Fruit fly (Drosophila melanogaster) whole organism, embryonic: ENCODE measurements around the gene ova.

Experiments used
- CG10209 ChIP-seq: fragments of 200-800 bp; sonication (Bioruptor generic); optimal IDR thresholded peaks from 3 replicates; lab custom pipeline; 2017; ENCODE audit warnings: missing biosample characterization, mild to moderate bottlenecking, missing genetic modification characterization, missing genetic modification reagents
- CG10267 ChIP-seq: fragments of 200-800 bp; sonication (Bioruptor generic); optimal IDR thresholded peaks from 2 replicates; lab custom pipeline; 2018; ENCODE audit warnings: missing biosample characterization, mild to moderate bottlenecking, missing genetic modification characterization, moderate library complexity
- CG10431 ChIP-seq: fragments of 200-800 bp; sonication (Bioruptor generic); optimal IDR thresholded peaks from 3 replicates; lab custom pipeline; 2018; ENCODE audit warnings: missing biosample characterization, mild to moderate bottlenecking, missing genetic modification characterization
- CG10959 ChIP-seq: fragments of 200-800 bp; sonication (Bioruptor generic); IDR thresholded peaks from 2 replicates; pipeline ENCODE4 v1.3.6; 2022; ENCODE audit warnings: missing biosample characterization, missing genetic modification characterization
- CG11695 ChIP-seq: fragments of 200-800 bp; sonication (Bioruptor generic); IDR thresholded peaks from 3 replicates; pipeline ENCODE4 v1.3.6; 2022; ENCODE audit warnings: missing biosample characterization, missing genetic modification characterization
- CG12659 ChIP-seq: fragments of 200-800 bp; sonication (Bioruptor generic); optimal IDR thresholded peaks from 3 replicates; lab custom pipeline; 2017; ENCODE audit warnings: mild to moderate bottlenecking, missing biosample characterization, missing genetic modification reagents, missing genetic modification characterization
- CG14014 ChIP-seq: fragments of 200-800 bp; sonication (Bioruptor generic); IDR thresholded peaks from 2 replicates; pipeline ENCODE4 v1.3.6; 2022; ENCODE audit warnings: missing biosample characterization, missing genetic modification characterization
- CG14860 ChIP-seq: fragments of 200-800 bp; sonication (Bioruptor generic); IDR thresholded peaks from 3 replicates; pipeline ENCODE4 v1.3.6; 2022; ENCODE audit warnings: missing biosample characterization, missing genetic modification characterization; ENCODE audit not compliant: partially characterized antibody
- CG15479 ChIP-seq: fragments of 200-800 bp; sonication (Bioruptor generic); optimal IDR thresholded peaks from 3 replicates; lab custom pipeline; 2019; ENCODE audit warnings: missing biosample characterization, mild to moderate bottlenecking, missing genetic modification characterization, moderate library complexity
- CG1603 ChIP-seq: fragments of 200-800 bp; sonication (Bioruptor generic); optimal IDR thresholded peaks from 2 replicates; lab custom pipeline; 2019; ENCODE audit warnings: missing biosample characterization, mild to moderate bottlenecking, missing genetic modification characterization, moderate library complexity
- CG17359 ChIP-seq: fragments of 200-800 bp; sonication (Bioruptor generic); optimal IDR thresholded peaks from 3 replicates; lab custom pipeline; 2018; ENCODE audit warnings: missing biosample characterization, mild to moderate bottlenecking, missing genetic modification characterization, moderate library complexity
- CG2199 ChIP-seq: fragments of 200-800 bp; sonication (Bioruptor generic); IDR thresholded peaks from 3 replicates; pipeline ENCODE4 v1.3.6; 2022; ENCODE audit warnings: missing biosample characterization, missing genetic modification characterization
- CG2712 ChIP-seq: fragments of 200-800 bp; optimal IDR thresholded peaks from 3 replicates; lab custom pipeline; 2019; ENCODE audit warnings: missing biosample characterization, mild to moderate bottlenecking, missing genetic modification characterization, moderate library complexity
- CG30020 ChIP-seq: fragments of 200-800 bp; optimal IDR thresholded peaks from 2 replicates; lab custom pipeline; 2019; ENCODE audit warnings: missing biosample characterization, mild to moderate bottlenecking, missing genetic modification characterization, moderate library complexity
- CG33557 ChIP-seq: fragments of 200-800 bp; sonication (Bioruptor generic); optimal IDR thresholded peaks from 2 replicates; lab custom pipeline; 2019; ENCODE audit warnings: missing biosample characterization, mild to moderate bottlenecking, missing genetic modification characterization, moderate library complexity
- CG4328 ChIP-seq: fragments of 200-800 bp; sonication (Bioruptor generic); optimal IDR thresholded peaks from 3 replicates; lab custom pipeline; 2017; ENCODE audit warnings: missing biosample characterization, missing genetic modification reagents, missing genetic modification characterization
- CG4707 ChIP-seq: fragments of 200-800 bp; sonication (Bioruptor generic); optimal IDR thresholded peaks from 2 replicates; lab custom pipeline; 2018; ENCODE audit warnings: missing biosample characterization, mild to moderate bottlenecking, missing genetic modification characterization, moderate library complexity
- CG7987 ChIP-seq: fragments of 200-800 bp; sonication (Bioruptor generic); optimal IDR thresholded peaks from 2 replicates; lab custom pipeline; 2018; ENCODE audit warnings: missing biosample characterization, mild to moderate bottlenecking, missing genetic modification characterization, moderate library complexity
- CG8924 ChIP-seq: fragments of 200-800 bp; optimal IDR thresholded peaks from 3 replicates; lab custom pipeline; 2019; ENCODE audit warnings: missing biosample characterization, mild to moderate bottlenecking, missing genetic modification characterization, moderate library complexity
- Deaf1 ChIP-seq: fragments of 200-800 bp; optimal IDR thresholded peaks from 3 replicates; lab custom pipeline; 2019; ENCODE audit warnings: missing biosample characterization, mild to moderate bottlenecking, missing genetic modification characterization, moderate library complexity
- Fer1 ChIP-seq: fragments of 200-800 bp; sonication (Bioruptor generic); optimal IDR thresholded peaks from 2 replicates; lab custom pipeline; 2017; ENCODE audit warnings: missing biosample characterization, mild to moderate bottlenecking, missing genetic modification characterization
- Hmr ChIP-seq: fragments of 200-800 bp; sonication (Bioruptor generic); optimal IDR thresholded peaks from 3 replicates; lab custom pipeline; 2017; ENCODE audit warnings: mild to moderate bottlenecking, missing biosample characterization, missing genetic modification reagents, missing genetic modification characterization
- Kr ChIP-seq: fragments of 200-800 bp; sonication (Bioruptor generic); optimal IDR thresholded peaks from 2 replicates; lab custom pipeline; 2017; ENCODE audit warnings: missing biosample characterization, mild to moderate bottlenecking, missing genetic modification characterization
- Mrtf ChIP-seq: fragments of 200-800 bp; sonication (Bioruptor generic); IDR thresholded peaks from 3 replicates; pipeline ENCODE4 v1.3.6; 2022; ENCODE audit warnings: missing biosample characterization, missing genetic modification characterization
- Nf-YC ChIP-seq: fragments of 200-800 bp; optimal IDR thresholded peaks from 3 replicates; lab custom pipeline; 2019; ENCODE audit warnings: missing biosample characterization, mild to moderate bottlenecking, missing genetic modification characterization, moderate library complexity
- Opbp ChIP-seq: fragments of 200-800 bp; sonication (Bioruptor generic); IDR thresholded peaks from 3 replicates; pipeline ENCODE4 v1.3.6; 2022; ENCODE audit warnings: missing biosample characterization, missing genetic modification characterization; ENCODE audit not compliant: partially characterized antibody
- Rfx ChIP-seq: fragments of 200-800 bp; sonication (Bioruptor generic); IDR thresholded peaks from 2 replicates; pipeline ENCODE4 v1.3.6; 2022; ENCODE audit warnings: missing biosample characterization, missing genetic modification characterization
- Scr ChIP-seq: fragments of 200-800 bp; sonication (Bioruptor generic); IDR thresholded peaks from 2 replicates; pipeline ENCODE4 v1.3.6; 2022; ENCODE audit warnings: missing biosample characterization, missing genetic modification characterization; ENCODE audit not compliant: partially characterized antibody
- Sox100B ChIP-seq: fragments of 200-800 bp; sonication (Bioruptor generic); optimal IDR thresholded peaks from 3 replicates; lab custom pipeline; 2018; ENCODE audit warnings: missing biosample characterization, mild to moderate bottlenecking, missing genetic modification characterization
- Spps ChIP-seq: fragments of 200-800 bp; sonication (Bioruptor generic); optimal IDR thresholded peaks from 2 replicates; lab custom pipeline; 2018; ENCODE audit warnings: missing biosample characterization, mild to moderate bottlenecking, missing genetic modification characterization
- TFAM ChIP-seq: fragments of 200-800 bp; sonication (Bioruptor generic); optimal IDR thresholded peaks from 2 replicates; lab custom pipeline; 2017; ENCODE audit warnings: missing biosample characterization, missing genetic modification characterization, inconsistent platforms
- Taf1 ChIP-seq: fragments of 200-800 bp; sonication (Bioruptor generic); IDR thresholded peaks from 2 replicates; pipeline ENCODE4 v1.3.6; 2022; ENCODE audit warnings: missing biosample characterization, missing genetic modification characterization
- Xrp1 ChIP-seq: fragments of 200-800 bp; sonication (Bioruptor generic); IDR thresholded peaks from 2 replicates; pipeline ENCODE4 v1.3.6; 2022; ENCODE audit warnings: missing biosample characterization, missing genetic modification characterization
- ac ChIP-seq: fragments of 200-800 bp; sonication (Bioruptor generic); optimal IDR thresholded peaks from 3 replicates; lab custom pipeline; 2017; ENCODE audit warnings: missing biosample characterization, mild to moderate bottlenecking, missing genetic modification characterization
- corto ChIP-seq: fragments of 200-800 bp; sonication (Bioruptor generic); optimal IDR thresholded peaks from 2 replicates; lab custom pipeline; 2016; ENCODE audit warnings: missing biosample characterization, mild to moderate bottlenecking, missing genetic modification characterization, moderate library complexity
- emc ChIP-seq: fragments of 200-800 bp; sonication (Bioruptor generic); optimal IDR thresholded peaks from 2 replicates; lab custom pipeline; 2016; ENCODE audit warnings: missing biosample characterization, missing genetic modification characterization
- fd64A ChIP-seq: fragments of 200-800 bp; sonication (Bioruptor generic); optimal IDR thresholded peaks from 3 replicates; lab custom pipeline; 2018; ENCODE audit warnings: missing biosample characterization, mild to moderate bottlenecking, missing genetic modification characterization
- fu2 ChIP-seq: fragments of 200-800 bp; sonication (Bioruptor generic); optimal IDR thresholded peaks from 2 replicates; lab custom pipeline; 2016; ENCODE audit warnings: missing biosample characterization, missing genetic modification characterization
- grn ChIP-seq: fragments of 200-800 bp; sonication (Bioruptor generic); optimal IDR thresholded peaks from 3 replicates; lab custom pipeline; 2017; ENCODE audit warnings: missing biosample characterization, missing genetic modification characterization
- hb ChIP-seq: fragments of 200-800 bp; sonication (Bioruptor generic); IDR thresholded peaks from 3 replicates; pipeline ENCODE4 v1.3.6; 2022; ENCODE audit warnings: missing biosample characterization, missing genetic modification characterization; ENCODE audit not compliant: partially characterized antibody
- hkb ChIP-seq, 2 experiments: fragments of 200-800 bp in 1 of 2; fragments of >200 bp in 1 of 2; sonication (Bioruptor generic) in 1 of 2; IDR thresholded peaks in 1 of 2; optimal IDR thresholded peaks in 1 of 2; 2 replicates each; pipeline versions ENCODE4 v1.3.6 to Lab custom; 2017 to 2022; ENCODE audit warnings: missing biosample characterization in 1 of 2, missing genetic modification characterization in 1 of 2
- kah ChIP-seq: fragments of 200-800 bp; sonication (Bioruptor generic); optimal IDR thresholded peaks from 2 replicates; lab custom pipeline; 2018; ENCODE audit warnings: missing biosample characterization, mild to moderate bottlenecking, missing genetic modification characterization
- klu ChIP-seq: fragments of 200-800 bp; sonication (Bioruptor generic); IDR thresholded peaks from 2 replicates; pipeline ENCODE4 v1.3.6; 2022; ENCODE audit warnings: missing biosample characterization, missing genetic modification characterization
- lmd ChIP-seq: fragments of 200-800 bp; sonication (Bioruptor generic); IDR thresholded peaks from 2 replicates; pipeline ENCODE4 v1.3.6; 2022; ENCODE audit warnings: missing biosample characterization, missing genetic modification characterization
- org-1 ChIP-seq: fragments of 200-800 bp; sonication (Bioruptor generic); optimal IDR thresholded peaks from 2 replicates; lab custom pipeline; 2017; ENCODE audit warnings: missing biosample characterization, missing genetic modification characterization
- peb ChIP-seq: fragments of 200-800 bp; sonication (Bioruptor generic); IDR thresholded peaks from 2 replicates; pipeline ENCODE4 v1.3.6; 2022; ENCODE audit warnings: missing biosample characterization, missing genetic modification characterization
- ranshi ChIP-seq: fragments of 200-800 bp; sonication (Bioruptor generic); IDR thresholded peaks from 2 replicates; pipeline ENCODE4 v1.3.6; 2022; ENCODE audit warnings: missing biosample characterization, missing genetic modification characterization
- sqz ChIP-seq: fragments of 200-800 bp; sonication (Bioruptor generic); optimal IDR thresholded peaks from 3 replicates; lab custom pipeline; 2018; ENCODE audit warnings: missing biosample characterization, mild to moderate bottlenecking, missing genetic modification characterization
- zen ChIP-seq: fragments of 200-800 bp; sonication (Bioruptor generic); optimal IDR thresholded peaks from 3 replicates; lab custom pipeline; 2018; ENCODE audit warnings: missing biosample characterization, mild to moderate bottlenecking, missing genetic modification characterization, moderate library complexity

Gene ova

DNA sequence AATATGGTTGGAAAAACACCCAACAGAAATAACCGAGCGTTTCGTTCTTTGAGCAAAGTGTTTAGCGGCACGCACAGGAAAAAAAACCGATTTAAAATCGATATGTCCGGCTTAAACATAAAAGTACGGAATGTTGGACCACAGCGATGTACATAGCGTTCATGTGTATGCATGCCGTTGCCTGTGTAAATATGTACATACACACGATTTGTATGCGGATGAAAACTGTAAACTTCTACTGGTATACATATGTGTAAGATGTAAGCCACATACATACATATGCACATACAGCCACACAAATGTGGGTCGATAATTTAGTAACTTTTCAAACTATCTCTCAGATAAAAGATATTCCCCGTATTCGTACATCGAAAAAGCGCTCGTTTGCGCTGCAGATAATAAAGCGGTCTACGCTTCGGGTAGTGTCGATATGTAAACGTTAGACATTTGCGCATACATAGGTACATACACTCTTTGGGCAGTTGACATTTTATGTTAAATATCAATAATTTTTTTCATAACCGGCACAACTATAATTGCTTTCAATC is 18.2 kb upstream of the ova start (continued):
- TF ChIP-seq hkb (optimal IDR thresholded peaks at IDR 0.05; lab: Kevin White, UChicago) (no peak), hkb (GFP tag; IDR thresholded peaks at IDR 0.05; lab: Robert Waterston, UW) (peak; percentile 42; the same call in 1 of the 2 replicates), CG14860 (GFP tag; lab: Robert Waterston, UW) (no peak), TFAM (GFP tag; lab: Kevin White, UChicago) (no peak), emc (no peak), peb (GFP tag; lab: Robert Waterston, UW) (peak; percentile 33; the same call in 1 of the 2 replicates), fd64A (GFP tag; lab: Kevin White, UChicago) (peak; percentile 75), CG4707 (GFP tag; lab: Kevin White, UChicago) (peak; percentile 60), ac (GFP tag; lab: Kevin White, UChicago) (peak; percentile 73), corto (GFP tag; lab: Kevin White, UChicago) (peak; percentile 20), Nf-YC (tag; lab: Kevin White, UChicago) (no peak), CG17359 (tag; lab: Kevin White, UChicago) (peak; percentile 34), Spps (tag; lab: Kevin White, UChicago) (peak; percentile 2), CG15479 (GFP tag; lab: Kevin White, UChicago) (peak; percentile 81), Scr (GFP tag; lab: Robert Waterston, UW) (0 out of 2 replicates have a peak, but pooled peaks have one; percentile 17), CG10267 (tag; lab: Kevin White, UChicago) (no peak), org-1 (no peak), CG33557 (GFP tag; lab: Kevin White, UChicago) (peak; percentile 87), CG8924 (peak; percentile 33), hb (GFP tag; lab: Robert Waterston, UW) (no peak), Mrtf (GFP tag; lab: Robert Waterston, UW) (no peak), Sox100B (GFP tag; lab: Kevin White, UChicago) (peak; percentile 75), grn (GFP tag; lab: Kevin White, UChicago) (peak; percentile 20), kah (GFP tag; lab: Kevin White, UChicago) (peak; percentile 55), sqz (GFP tag; lab: Kevin White, UChicago) (peak; percentile 64), CG14014 (GFP tag; lab: Robert Waterston, UW) (peak; percentile 31; the same call in 1 of the 2 replicates), CG10959 (GFP tag; lab: Robert Waterston, UW) (no peak), zen (tag; lab: Kevin White, UChicago) (no peak), CG4328 (GFP tag; lab: Kevin White, UChicago) (peak; percentile 68), CG7987 (peak; percentile 72), Taf1 (GFP tag; lab: Robert Waterston, UW) (no peak), fu2 (no peak), CG30020 (peak; percentile 74), CG1603 (tag; lab: Kevin White, UChicago) (peak; percentile 19), CG2199 (peak; percentile 51; the same call in 1 of the 3 replicates), klu (no peak), Rfx (GFP tag; lab: Robert Waterston, UW) (no peak; the same call in 1 of the 2 replicates), Opbp (GFP tag; lab: Robert Waterston, UW) (no peak), Kr (peak; percentile 49), ranshi (GFP tag; lab: Robert Waterston, UW) (no peak; the same call in 1 of the 2 replicates), CG10431 (GFP tag; lab: Kevin White, UChicago) (peak; percentile 19), Hmr (GFP tag; lab: Kevin White, UChicago) (no peak), Deaf1 (tag; lab: Kevin White, UChicago) (peak; percentile 81), lmd (GFP tag; lab: Robert Waterston, UW) (no peak), CG2712 (peak; percentile 9), CG12659 (GFP tag; lab: Kevin White, UChicago) (peak; percentile 1), CG11695 (GFP tag; lab: Robert Waterston, UW) (peak; percentile 55; the same call in 1 of the 3 replicates), CG10209 (no peak), Fer1 (GFP tag; lab: Kevin White, UChicago) (peak; percentile 49), Xrp1 (GFP tag; lab: Robert Waterston, UW) (peak; percentile 64)
